Fruit fly (Drosophila melanogaster) whole organism, embryonic: ENCODE data around the gene Cyfip.

Source experiments
- Ada2b ChIP-seq: fragments of 200-800 bp; sonication (Bioruptor generic); IDR thresholded peaks from 2 replicates; pipeline ENCODE4 v1.3.6; 2022; ENCODE audit warnings: missing biosample characterization, missing genetic modification characterization
- BEAF-32 ChIP-seq: fragments of 200-800 bp; sonication (Bioruptor generic); optimal IDR thresholded peaks from 3 replicates; lab custom pipeline; 2017; ENCODE audit warnings: missing biosample characterization, missing genetic modification characterization, mild to moderate bottlenecking, moderate library complexity, missing genetic modification reagents
- CG11085 ChIP-seq: fragments of 200-800 bp; sonication (Bioruptor generic); IDR thresholded peaks from 2 replicates; pipeline ENCODE4 v1.3.6; 2022; ENCODE audit warnings: missing biosample characterization, missing genetic modification characterization
- CG11695 ChIP-seq: fragments of 200-800 bp; sonication (Bioruptor generic); IDR thresholded peaks from 3 replicates; pipeline ENCODE4 v1.3.6; 2022; ENCODE audit warnings: missing biosample characterization, missing genetic modification characterization
- CG12071 ChIP-seq: fragments of 200-800 bp; sonication (Bioruptor generic); optimal IDR thresholded peaks from 3 replicates; lab custom pipeline; 2018; ENCODE audit warnings: missing biosample characterization, mild to moderate bottlenecking, missing genetic modification characterization
- CG12155 ChIP-seq: fragments of 200-800 bp; sonication (Bioruptor generic); optimal IDR thresholded peaks from 3 replicates; lab custom pipeline; 2016; ENCODE audit warnings: missing biosample characterization, missing genetic modification characterization
- CG13894 ChIP-seq: fragments of 200-800 bp; sonication (Bioruptor generic); optimal IDR thresholded peaks from 3 replicates; lab custom pipeline; 2018; ENCODE audit warnings: missing biosample characterization, mild to moderate bottlenecking, missing genetic modification characterization, moderate library complexity
- CG1647 ChIP-seq: fragments of 200-800 bp; sonication (Bioruptor generic); optimal IDR thresholded peaks from 3 replicates; lab custom pipeline; 2016; ENCODE audit warnings: missing biosample characterization, missing genetic modification characterization
- CG16815 ChIP-seq: fragments of 200-800 bp; sonication (Bioruptor generic); optimal IDR thresholded peaks from 3 replicates; lab custom pipeline; 2017; ENCODE audit warnings: missing biosample characterization, mild to moderate bottlenecking, missing genetic modification characterization
- CG17359 ChIP-seq: fragments of 200-800 bp; sonication (Bioruptor generic); optimal IDR thresholded peaks from 3 replicates; lab custom pipeline; 2018; ENCODE audit warnings: missing biosample characterization, mild to moderate bottlenecking, missing genetic modification characterization, moderate library complexity
- CG17612 ChIP-seq: fragments of 200-800 bp; sonication (Bioruptor generic); IDR thresholded peaks from 2 replicates; pipeline ENCODE4 v1.3.6; 2022; ENCODE audit warnings: missing biosample characterization, missing genetic modification characterization
- CG1792 ChIP-seq: fragments of 200-800 bp; sonication (Bioruptor generic); optimal IDR thresholded peaks from 2 replicates; lab custom pipeline; 2016; ENCODE audit warnings: missing biosample characterization, missing genetic modification characterization
- CG18599 ChIP-seq: fragments of 200-800 bp; sonication (Bioruptor generic); optimal IDR thresholded peaks from 3 replicates; lab custom pipeline; 2017; ENCODE audit warnings: missing biosample characterization, missing genetic modification characterization, mild to moderate bottlenecking, moderate library complexity, missing genetic modification reagents
- CG2678 ChIP-seq: fragments of 200-800 bp; sonication (Bioruptor generic); optimal IDR thresholded peaks from 3 replicates; lab custom pipeline; 2019; ENCODE audit warnings: missing biosample characterization, mild to moderate bottlenecking, missing genetic modification characterization, moderate library complexity
- CG32767 ChIP-seq: fragments of 200-800 bp; sonication (Bioruptor generic); IDR thresholded peaks from 2 replicates; pipeline ENCODE4 v1.3.6; 2022; ENCODE audit warnings: missing biosample characterization, missing genetic modification characterization
- CG42726 ChIP-seq: fragments of 200-800 bp; sonication (Bioruptor generic); IDR thresholded peaks from 2 replicates; pipeline ENCODE4 v1.3.6; 2022; ENCODE audit warnings: missing biosample characterization, missing genetic modification characterization; ENCODE audit not compliant: partially characterized antibody
- CG6683 ChIP-seq: fragments of 200-800 bp; sonication (Bioruptor generic); optimal IDR thresholded peaks from 2 replicates; lab custom pipeline; 2017; ENCODE audit warnings: missing biosample characterization, mild to moderate bottlenecking, missing genetic modification characterization, missing genetic modification reagents
- CG7556 ChIP-seq: fragments of 200-800 bp; sonication (Bioruptor generic); optimal IDR thresholded peaks from 2 replicates; lab custom pipeline; 2017; ENCODE audit warnings: missing biosample characterization, mild to moderate bottlenecking, missing genetic modification characterization
- CG7745 ChIP-seq: fragments of 200-800 bp; sonication (Bioruptor generic); optimal IDR thresholded peaks from 2 replicates; lab custom pipeline; 2018; ENCODE audit warnings: missing biosample characterization, mild to moderate bottlenecking, missing genetic modification characterization, moderate library complexity
- CG7987 ChIP-seq: fragments of 200-800 bp; sonication (Bioruptor generic); optimal IDR thresholded peaks from 2 replicates; lab custom pipeline; 2018; ENCODE audit warnings: missing biosample characterization, mild to moderate bottlenecking, missing genetic modification characterization, moderate library complexity
- CG8924 ChIP-seq: fragments of 200-800 bp; optimal IDR thresholded peaks from 3 replicates; lab custom pipeline; 2019; ENCODE audit warnings: missing biosample characterization, mild to moderate bottlenecking, missing genetic modification characterization, moderate library complexity
- CG9609 ChIP-seq: fragments of 200-800 bp; sonication (Bioruptor generic); optimal IDR thresholded peaks from 3 replicates; lab custom pipeline; 2016; ENCODE audit warnings: missing biosample characterization, missing genetic modification characterization
- CG9727 ChIP-seq: fragments of 200-800 bp; sonication (Bioruptor generic); optimal IDR thresholded peaks from 3 replicates; lab custom pipeline; 2017; ENCODE audit warnings: missing biosample characterization, mild to moderate bottlenecking, missing genetic modification characterization
- ERR ChIP-seq: fragments of 200-800 bp; sonication (Bioruptor generic); optimal IDR thresholded peaks from 2 replicates; lab custom pipeline; 2016; ENCODE audit warnings: missing biosample characterization, missing genetic modification characterization
- Hand ChIP-seq: fragments of 200-800 bp; sonication (Bioruptor generic); optimal IDR thresholded peaks from 2 replicates; lab custom pipeline; 2017; ENCODE audit warnings: mild to moderate bottlenecking, missing biosample characterization, missing genetic modification reagents, missing genetic modification characterization
- Lpt ChIP-seq: fragments of >200 bp; optimal IDR thresholded peaks from 2 replicates; lab custom pipeline; 2018; ENCODE audit warnings: missing biosample characterization, missing genetic modification characterization
- Mrtf ChIP-seq: fragments of 200-800 bp; sonication (Bioruptor generic); IDR thresholded peaks from 3 replicates; pipeline ENCODE4 v1.3.6; 2022; ENCODE audit warnings: missing biosample characterization, missing genetic modification characterization
- Nf-YA ChIP-seq: fragments of 200-800 bp; sonication (Bioruptor generic); IDR thresholded peaks from 2 replicates; pipeline ENCODE4 v1.3.6; 2022; ENCODE audit warnings: missing biosample characterization, missing genetic modification characterization
- Sox100B ChIP-seq: fragments of 200-800 bp; sonication (Bioruptor generic); optimal IDR thresholded peaks from 3 replicates; lab custom pipeline; 2018; ENCODE audit warnings: missing biosample characterization, mild to moderate bottlenecking, missing genetic modification characterization
- Stat92E ChIP-seq, 3 experiments: fragments of >200 bp in 2 of 3; fragments of 200-800 bp in 1 of 3; sonication (Bioruptor generic) in 1 of 3; optimal IDR thresholded peaks; 2 replicates each; lab custom pipeline; 2017 to 2019; ENCODE audit warnings: missing biosample characterization in 3 of 3, missing genetic modification characterization in 3 of 3, mild to moderate bottlenecking in 1 of 3, moderate library complexity in 1 of 3
- Tbp ChIP-seq: fragments of >200 bp; optimal IDR thresholded peaks from 2 replicates; lab custom pipeline; 2018; ENCODE audit warnings: missing biosample characterization, missing genetic modification characterization
- ab ChIP-seq: fragments of 200-800 bp; sonication (Bioruptor generic); optimal IDR thresholded peaks from 2 replicates; lab custom pipeline; 2016; ENCODE audit warnings: missing biosample characterization, missing genetic modification characterization
- ap ChIP-seq: fragments of 200-800 bp; sonication (Bioruptor generic); IDR thresholded peaks from 2 replicates; pipeline ENCODE4 v1.3.6; 2022; ENCODE audit warnings: missing biosample characterization, missing genetic modification characterization
- ato ChIP-seq: fragments of 200-800 bp; sonication (Bioruptor generic); IDR thresholded peaks from 2 replicates; pipeline ENCODE4 v1.3.6; 2022; ENCODE audit warnings: missing biosample characterization, missing genetic modification characterization; ENCODE audit not compliant: partially characterized antibody
- az2 ChIP-seq: fragments of 200-800 bp; sonication (Bioruptor generic); optimal IDR thresholded peaks from 3 replicates; lab custom pipeline; 2016; ENCODE audit warnings: missing biosample characterization, missing genetic modification characterization
- bcd ChIP-seq: fragments of 200-800 bp; sonication (Bioruptor generic); optimal IDR thresholded peaks from 2 replicates; lab custom pipeline; 2017; ENCODE audit warnings: missing biosample characterization, mild to moderate bottlenecking, missing genetic modification characterization
- bsh ChIP-seq, 2 experiments: fragments of 200-800 bp; sonication (Bioruptor generic); optimal IDR thresholded peaks; 2 replicates each; lab custom pipeline; 2017 to 2018; ENCODE audit warnings: mild to moderate bottlenecking in 2 of 2, missing biosample characterization in 2 of 2, missing genetic modification characterization in 2 of 2, moderate library complexity in 1 of 2
- cas ChIP-seq: fragments of 200-800 bp; sonication (Bioruptor generic); IDR thresholded peaks from 2 replicates; pipeline ENCODE4 v1.3.6; 2022; ENCODE audit warnings: missing biosample characterization, missing genetic modification characterization
- ci ChIP-seq: fragments of 200-800 bp; sonication (Bioruptor generic); IDR thresholded peaks from 3 replicates; pipeline ENCODE4 v1.3.6; 2022; ENCODE audit warnings: missing biosample characterization, missing genetic modification characterization
- fd96Cb ChIP-seq: fragments of 200-800 bp; sonication (Bioruptor generic); optimal IDR thresholded peaks from 2 replicates; lab custom pipeline; 2018; ENCODE audit warnings: missing biosample characterization, mild to moderate bottlenecking, missing genetic modification characterization, moderate library complexity
- lmd ChIP-seq: fragments of 200-800 bp; sonication (Bioruptor generic); IDR thresholded peaks from 2 replicates; pipeline ENCODE4 v1.3.6; 2022; ENCODE audit warnings: missing biosample characterization, missing genetic modification characterization
- nau ChIP-seq: fragments of 200-800 bp; sonication (Bioruptor generic); optimal IDR thresholded peaks from 3 replicates; lab custom pipeline; 2017; ENCODE audit warnings: missing biosample characterization, mild to moderate bottlenecking, missing genetic modification characterization, missing genetic modification reagents
- nerfin-1 ChIP-seq: fragments of 200-800 bp; sonication (Bioruptor generic); optimal IDR thresholded peaks from 3 replicates; lab custom pipeline; 2019; ENCODE audit warnings: missing biosample characterization, mild to moderate bottlenecking, missing genetic modification characterization, moderate library complexity
- pho ChIP-seq: fragments of 200-800 bp; sonication (Bioruptor generic); optimal IDR thresholded peaks from 2 replicates; lab custom pipeline; 2016; ENCODE audit warnings: missing biosample characterization, missing genetic modification characterization
- pzg ChIP-seq: fragments of 200-800 bp; sonication (Bioruptor generic); optimal IDR thresholded peaks from 3 replicates; lab custom pipeline; 2018; ENCODE audit warnings: missing biosample characterization, mild to moderate bottlenecking, missing genetic modification characterization, moderate library complexity
- seq ChIP-seq: fragments of 200-800 bp; sonication (Bioruptor generic); IDR thresholded peaks from 2 replicates; pipeline ENCODE4 v1.3.6; 2022; ENCODE audit warnings: missing biosample characterization, missing genetic modification characterization
- sim ChIP-seq: fragments of 200-800 bp; sonication (Bioruptor generic); IDR thresholded peaks from 2 replicates; pipeline ENCODE4 v1.3.6; 2022; ENCODE audit warnings: missing biosample characterization, missing genetic modification characterization
- sug ChIP-seq: fragments of 200-800 bp; optimal IDR thresholded peaks from 2 replicates; lab custom pipeline; 2019; ENCODE audit warnings: missing biosample characterization, mild to moderate bottlenecking, missing genetic modification characterization, moderate library complexity
- trh ChIP-seq: fragments of 200-800 bp; sonication (Bioruptor generic); optimal IDR thresholded peaks from 2 replicates; lab custom pipeline; 2016; ENCODE audit warnings: missing biosample characterization, missing genetic modification characterization
- unc-4 ChIP-seq: fragments of 200-800 bp; sonication (Bioruptor generic); IDR thresholded peaks from 2 replicates; pipeline ENCODE4 v1.3.6; 2022; ENCODE audit warnings: missing biosample characterization, missing genetic modification characterization; ENCODE audit not compliant: partially characterized antibody
- vnd ChIP-seq: fragments of 200-800 bp; sonication (Bioruptor generic); IDR thresholded peaks from 3 replicates; pipeline ENCODE4 v1.3.6; 2022; ENCODE audit warnings: missing biosample characterization, missing genetic modification characterization; ENCODE audit not compliant: partially characterized antibody

Cyfip gene

dm6 chr3R:15366839-15367238, 33.8 kb downstream of the Cyfip start (continued):
- no peak for TF ChIP-seq nerfin-1 (tag; lab: Kevin White, UChicago)
- TF ChIP-seq ci (GFP tag; lab: Robert Waterston, UW): no peak; the same call in 2 of the 3 replicates
- TF ChIP-seq CG6683 (GFP tag; lab: Kevin White, UChicago): peak; percentile 8
- TF ChIP-seq CG7987 (GFP tag; lab: Kevin White, UChicago): no peak
- TF ChIP-seq CG17359 (tag; lab: Kevin White, UChicago): peak; percentile 45
- no peak for TF ChIP-seq Tbp (GFP tag; lab: Kevin White, UChicago)
- no peak for TF ChIP-seq CG9609 (GFP tag; lab: Kevin White, UChicago)
- TF ChIP-seq CG7556 (GFP tag; lab: Kevin White, UChicago): peak; percentile 73
- no peak for TF ChIP-seq CG42726 (GFP tag; lab: Robert Waterston, UW)
- peak; percentile 37 for TF ChIP-seq CG9727 (GFP tag; lab: Kevin White, UChicago)
- no peak for TF ChIP-seq CG16815 (GFP tag; lab: Kevin White, UChicago)
- peak; percentile 29 for TF ChIP-seq fd96Cb (tag; lab: Kevin White, UChicago)
- TF ChIP-seq Stat92E (GFP tag; optimal IDR thresholded peaks at IDR 0.05; lab: Kevin White, UChicago): no peak
- TF ChIP-seq trh: no peak
- TF ChIP-seq CG1792 (GFP tag; lab: Kevin White, UChicago): no peak
- TF ChIP-seq Hand: no peak
- peak; percentile 48 for TF ChIP-seq lmd
- TF ChIP-seq CG17612 (GFP tag; lab: Robert Waterston, UW): no peak
- no peak for TF ChIP-seq CG11085 (GFP tag; lab: Robert Waterston, UW)
- peak; percentile 67 for TF ChIP-seq seq
- no peak for TF ChIP-seq Lpt (GFP tag; lab: Kevin White, UChicago)
- TF ChIP-seq bsh (GFP tag; optimal IDR thresholded peaks at IDR 0.05; lab: Kevin White, UChicago): peak in 1 of 2 experiments; percentile 62
- no peak for TF ChIP-seq CG18599
- TF ChIP-seq CG12155 (GFP tag; lab: Kevin White, UChicago): no peak
- no peak for TF ChIP-seq pzg (GFP tag; lab: Kevin White, UChicago)
- TF ChIP-seq bcd (GFP tag; lab: Kevin White, UChicago): no peak
- no peak for TF ChIP-seq ap (GFP tag; lab: Robert Waterston, UW)
- TF ChIP-seq CG8924 (tag; lab: Kevin White, UChicago): peak; percentile 9
- no peak for TF ChIP-seq unc-4 (GFP tag; lab: Robert Waterston, UW)
- no peak for TF ChIP-seq Nf-YA (GFP tag; lab: Robert Waterston, UW)
- TF ChIP-seq sim (GFP tag; lab: Robert Waterston, UW): no peak
- TF ChIP-seq sug (tag; lab: Kevin White, UChicago): no peak
- TF ChIP-seq ab (GFP tag; lab: Kevin White, UChicago): no peak
- no peak for TF ChIP-seq Mrtf (GFP tag; lab: Robert Waterston, UW)
- TF ChIP-seq az2 (GFP tag; lab: Kevin White, UChicago): no peak
- peak; percentile 9; the same call in 1 of the 2 replicates for TF ChIP-seq CG32767
- no peak for TF ChIP-seq Sox100B (GFP tag; lab: Kevin White, UChicago)
- TF ChIP-seq CG12071 (GFP tag; lab: Kevin White, UChicago): no peak
- TF ChIP-seq cas (GFP tag; lab: Robert Waterston, UW): no peak
- TF ChIP-seq CG13894 (tag; lab: Kevin White, UChicago): no peak
- no peak for TF ChIP-seq BEAF-32 (GFP tag; lab: Kevin White, UChicago)
- no peak for TF ChIP-seq CG1647 (GFP tag; lab: Kevin White, UChicago)
- TF ChIP-seq nau (GFP tag; lab: Kevin White, UChicago): no peak
- TF ChIP-seq vnd (GFP tag; lab: Robert Waterston, UW): no peak
- TF ChIP-seq ato: no peak
- peak; percentile 61; the same call in 2 of the 3 replicates for TF ChIP-seq CG11695 (GFP tag; lab: Robert Waterston, UW)
- TF ChIP-seq ERR (GFP tag; lab: Kevin White, UChicago): no peak
- peak; percentile 20; the same call in 1 of the 2 replicates for TF ChIP-seq Ada2b
- TF ChIP-seq pho (GFP tag; lab: Kevin White, UChicago): no peak
- TF ChIP-seq CG7745 (tag; lab: Kevin White, UChicago): no peak
- no peak for TF ChIP-seq CG2678 (tag; lab: Kevin White, UChicago)
